Fruit fly (Drosophila melanogaster) whole organism, adult: ENCODE measurements around the gene Rsph3.

Source experiments
- CG11617 ChIP-seq: fragments of 200-800 bp; sonication (Bioruptor generic); optimal IDR thresholded peaks from 2 replicates; lab custom pipeline; 2017; ENCODE audit warnings: mild to moderate bottlenecking, missing biosample characterization, missing genetic modification reagents, missing genetic modification characterization
- CG12768 ChIP-seq: fragments of 200-800 bp; sonication (Bioruptor generic); optimal IDR thresholded peaks from 2 replicates; lab custom pipeline; 2017; ENCODE audit warnings: missing biosample characterization, missing genetic modification characterization, mild to moderate bottlenecking, moderate library complexity, missing genetic modification reagents
- CG14711 ChIP-seq: fragments of 200-800 bp; sonication (Bioruptor generic); optimal IDR thresholded peaks from 2 replicates; lab custom pipeline; 2018; ENCODE audit warnings: missing biosample characterization, mild to moderate bottlenecking, missing genetic modification characterization, moderate library complexity
- CG1620 ChIP-seq: fragments of 200-800 bp; sonication (Bioruptor generic); optimal IDR thresholded peaks from 2 replicates; lab custom pipeline; 2016; ENCODE audit warnings: missing biosample characterization, missing genetic modification characterization
- CG33017 ChIP-seq: fragments of 200-800 bp; sonication (Bioruptor generic); optimal IDR thresholded peaks from 2 replicates; lab custom pipeline; 2018; ENCODE audit warnings: missing biosample characterization, mild to moderate bottlenecking, missing genetic modification characterization, moderate library complexity
- CG5204 ChIP-seq: fragments of 200-800 bp; sonication (Bioruptor generic); optimal IDR thresholded peaks from 2 replicates; lab custom pipeline; 2016; ENCODE audit warnings: missing biosample characterization, missing genetic modification characterization
- CG7045 ChIP-seq: fragments of 200-800 bp; sonication (Bioruptor generic); optimal IDR thresholded peaks from 2 replicates; lab custom pipeline; 2017; ENCODE audit warnings: missing biosample characterization, mild to moderate bottlenecking, missing genetic modification characterization
- CG7101 ChIP-seq: fragments of 200-800 bp; sonication (Bioruptor generic); optimal IDR thresholded peaks from 2 replicates; lab custom pipeline; 2018; ENCODE audit warnings: missing biosample characterization, mild to moderate bottlenecking, missing genetic modification characterization, moderate library complexity
- Clk ChIP-seq: fragments of 200-800 bp; sonication (Bioruptor generic); optimal IDR thresholded peaks from 2 replicates; lab custom pipeline; 2017; ENCODE audit warnings: missing biosample characterization, missing genetic modification characterization
- Crg-1 ChIP-seq: fragments of 200-800 bp; sonication (Bioruptor generic); optimal IDR thresholded peaks from 2 replicates; lab custom pipeline; 2016; ENCODE audit warnings: missing biosample characterization, missing genetic modification characterization
- Hr96 ChIP-seq: fragments of 200-800 bp; sonication (Bioruptor generic); optimal IDR thresholded peaks from 2 replicates; lab custom pipeline; 2016; ENCODE audit warnings: missing biosample characterization, missing genetic modification characterization
- Mnt ChIP-seq: fragments of 200-800 bp; sonication (Bioruptor generic); optimal IDR thresholded peaks from 2 replicates; lab custom pipeline; 2016; ENCODE audit warnings: missing biosample characterization, mild to moderate bottlenecking, missing genetic modification characterization
- bab1 ChIP-seq: fragments of 200-800 bp; sonication (Bioruptor generic); optimal IDR thresholded peaks from 3 replicates; lab custom pipeline; 2019; ENCODE audit warnings: missing biosample characterization, mild to moderate bottlenecking, missing genetic modification characterization, moderate library complexity
- cic ChIP-seq: fragments of 200-800 bp; sonication (Bioruptor generic); optimal IDR thresholded peaks from 2 replicates; lab custom pipeline; 2017; ENCODE audit warnings: missing biosample characterization, mild to moderate bottlenecking, missing genetic modification characterization, moderate library complexity
- cnc ChIP-seq, 2 experiments: fragments of >200 bp; optimal IDR thresholded peaks; 2 replicates each; lab custom pipeline; 2017
- kay ChIP-seq: fragments of 200-800 bp; sonication (Bioruptor generic); peaks from one replicate; lab custom pipeline; 2016; ENCODE audit warnings: missing biosample characterization, missing genetic modification characterization, borderline replicate concordance
- ovo ChIP-seq: fragments of 200-800 bp; sonication (Bioruptor generic); optimal IDR thresholded peaks from 2 replicates; lab custom pipeline; 2016; ENCODE audit warnings: missing biosample characterization, missing genetic modification characterization
- pad ChIP-seq: fragments of 200-800 bp; sonication (Bioruptor generic); optimal IDR thresholded peaks from 3 replicates; lab custom pipeline; 2017; ENCODE audit warnings: missing biosample characterization, missing genetic modification characterization, mild to moderate bottlenecking, moderate library complexity, missing genetic modification reagents
- tj ChIP-seq: fragments of 200-800 bp; sonication (Bioruptor generic); optimal IDR thresholded peaks from 3 replicates; lab custom pipeline; 2017; ENCODE audit warnings: missing biosample characterization, mild to moderate bottlenecking, missing genetic modification characterization, moderate library complexity
- toe ChIP-seq: fragments of 200-800 bp; sonication (Bioruptor generic); optimal IDR thresholded peaks from 2 replicates; lab custom pipeline; 2016; ENCODE audit warnings: missing biosample characterization, missing genetic modification characterization

Gene Rsph3

dm6 chr3L:6763836-6764235 lies 790 bp upstream of the Rsph3 start:
- TF ChIP-seq pad (GFP tag; lab: Kevin White, UChicago) (no peak), Mnt (GFP tag; lab: Kevin White, UChicago) (no peak), CG14711 (no peak), kay (GFP tag; lab: Kevin White, UChicago) (no peak), cnc (optimal IDR thresholded peaks at IDR 0.05; lab: Kevin White, UChicago) (no peak), CG12768 (GFP tag; lab: Kevin White, UChicago) (no peak), CG11617 (GFP tag; lab: Kevin White, UChicago) (no peak), Crg-1 (GFP tag; lab: Kevin White, UChicago) (no peak), CG7101 (no peak), Hr96 (GFP tag; lab: Kevin White, UChicago) (no peak), CG7045 (GFP tag; lab: Kevin White, UChicago) (no peak), bab1 (GFP tag; lab: Kevin White, UChicago) (no peak), CG1620 (GFP tag; lab: Kevin White, UChicago) (no peak), tj (GFP tag; lab: Kevin White, UChicago) (no peak), CG5204 (GFP tag; lab: Kevin White, UChicago) (no peak), CG33017 (no peak)

dm6 chr3L:6756197-6756736 lies 6.8 kb downstream of the Rsph3 start, which contains the start of gene Ist1:
TSS of gene Ist1 (minus strand) at chr3L:6756497.
- TF ChIP-seq ovo (GFP tag; lab: Kevin White, UChicago): no peak
- TF ChIP-seq bab1 (GFP tag; lab: Kevin White, UChicago): peak; percentile 26
- TF ChIP-seq CG5204 (GFP tag; lab: Kevin White, UChicago): no peak
- peak; percentile 98 for TF ChIP-seq kay (GFP tag; lab: Kevin White, UChicago)
- no peak for TF ChIP-seq CG7101
- TF ChIP-seq CG33017: no peak
- no peak for TF ChIP-seq CG1620 (GFP tag; lab: Kevin White, UChicago)
- no peak for TF ChIP-seq tj (GFP tag; lab: Kevin White, UChicago)
- no peak for TF ChIP-seq Hr96 (GFP tag; lab: Kevin White, UChicago)
- TF ChIP-seq Mnt (GFP tag; lab: Kevin White, UChicago): no peak
- no peak for TF ChIP-seq CG7045 (GFP tag; lab: Kevin White, UChicago)
- TF ChIP-seq CG11617 (GFP tag; lab: Kevin White, UChicago): no peak
- TF ChIP-seq Crg-1 (GFP tag; lab: Kevin White, UChicago): no peak

- TF ChIP-seq pad (GFP tag; lab: Kevin White, UChicago) (peak; percentile 47), Mnt (GFP tag; lab: Kevin White, UChicago) (peak; percentile 50), CG5204 (GFP tag; lab: Kevin White, UChicago) (no peak), cnc (optimal IDR thresholded peaks at IDR 0.05; lab: Kevin White, UChicago) (no peak), CG7045 (GFP tag; lab: Kevin White, UChicago) (peak; percentile 45), CG12768 (GFP tag; lab: Kevin White, UChicago) (peak; percentile 58), CG14711 (peak; percentile 66), kay (GFP tag; lab: Kevin White, UChicago) (no peak), tj (GFP tag; lab: Kevin White, UChicago) (peak; percentile 26), bab1 (GFP tag; lab: Kevin White, UChicago) (peak; percentile 32), Clk (no peak), toe (GFP tag; lab: Kevin White, UChicago) (peak; percentile 37), Hr96 (GFP tag; lab: Kevin White, UChicago) (peak; percentile 30), CG7101 (peak; percentile 65), cic (GFP tag; lab: Kevin White, UChicago) (no peak), Crg-1 (GFP tag; lab: Kevin White, UChicago) (peak; percentile 26), CG11617 (GFP tag; lab: Kevin White, UChicago) (peak; percentile 75), CG1620 (GFP tag; lab: Kevin White, UChicago) (peak; percentile 16), ovo (GFP tag; lab: Kevin White, UChicago) (peak; percentile 36), CG33017 (peak; percentile 72)
Observed at dm6 chr3L:6752278-6753096, 10.6 kb downstream of the Rsph3 start, which contains the start of the genes velo and Sbds. TSS of gene velo (minus strand) at chr3L:6752752. TSS of gene Sbds (plus strand) at chr3L:6752913.

- TF ChIP-seq CG7045 (GFP tag; lab: Kevin White, UChicago) (no peak), cnc (optimal IDR thresholded peaks at IDR 0.05; lab: Kevin White, UChicago) (no peak), Clk (no peak), pad (GFP tag; lab: Kevin White, UChicago) (no peak), CG14711 (no peak), CG33017 (no peak), toe (GFP tag; lab: Kevin White, UChicago) (no peak), CG11617 (GFP tag; lab: Kevin White, UChicago) (no peak), bab1 (GFP tag; lab: Kevin White, UChicago) (no peak), tj (GFP tag; lab: Kevin White, UChicago) (no peak), CG1620 (GFP tag; lab: Kevin White, UChicago) (no peak), CG7101 (no peak), Crg-1 (GFP tag; lab: Kevin White, UChicago) (no peak)
Observed at dm6 chr3L:6750835-6751234, 12.2 kb downstream of the Rsph3 start.

- TF ChIP-seq cnc (optimal IDR thresholded peaks at IDR 0.05; lab: Kevin White, UChicago) (no peak), cic (GFP tag; lab: Kevin White, UChicago) (no peak), CG7045 (GFP tag; lab: Kevin White, UChicago) (peak; percentile 18), tj (GFP tag; lab: Kevin White, UChicago) (peak; percentile 42), ovo (GFP tag; lab: Kevin White, UChicago) (peak; percentile 27), CG1620 (GFP tag; lab: Kevin White, UChicago) (peak; percentile 69), CG14711 (peak; percentile 35), pad (GFP tag; lab: Kevin White, UChicago) (peak; percentile 48), CG12768 (GFP tag; lab: Kevin White, UChicago) (no peak), CG33017 (no peak), Mnt (GFP tag; lab: Kevin White, UChicago) (peak; percentile 89), kay (GFP tag; lab: Kevin White, UChicago) (no peak), CG7101 (peak; percentile 58), CG5204 (GFP tag; lab: Kevin White, UChicago) (peak; percentile 22), Clk (no peak), Crg-1 (GFP tag; lab: Kevin White, UChicago) (peak; percentile 45), bab1 (GFP tag; lab: Kevin White, UChicago) (peak; percentile 47), Hr96 (GFP tag; lab: Kevin White, UChicago) (peak; percentile 53), CG11617 (GFP tag; lab: Kevin White, UChicago) (peak; percentile 41), toe (GFP tag; lab: Kevin White, UChicago) (peak; percentile 40)
Observed at dm6 chr3L:6747127-6747526, 15.9 kb downstream of the Rsph3 start.
